Worm (Caenorhabditis elegans) whole organism, L4/young adult: ENCODE measurements around the gene srsy-1.

Source experiments
- W03F9.2 ChIP-seq: fragments of 150-350 bp; optimal IDR thresholded peaks from 2 replicates; lab custom pipeline; 2014; ENCODE audit warnings: missing biosample characterization, missing genetic modification characterization
- dao-5 ChIP-seq: sonication (generic microtip); optimal IDR thresholded peaks from 2 replicates; lab custom pipeline; 2016; ENCODE audit warnings: missing genotype, missing genetic modification characterization, moderate library complexity, missing compliant biosample characterization

ce11 chrII:5166738-5167137, 50.9 kb downstream of the srsy-1 start, which contains the start of gene srb-3:
- TF ChIP-seq W03F9.2 (tag; lab: Kevin White, UChicago) (no peak), dao-5 (tag; lab: Kevin White, UChicago) (no peak)
